Worm (Caenorhabditis elegans): ENCODE results near the gene C07B5.3.
A peak's percentile ranks its signal among the peaks of the same experiment; 100 is the strongest.

DNA sequence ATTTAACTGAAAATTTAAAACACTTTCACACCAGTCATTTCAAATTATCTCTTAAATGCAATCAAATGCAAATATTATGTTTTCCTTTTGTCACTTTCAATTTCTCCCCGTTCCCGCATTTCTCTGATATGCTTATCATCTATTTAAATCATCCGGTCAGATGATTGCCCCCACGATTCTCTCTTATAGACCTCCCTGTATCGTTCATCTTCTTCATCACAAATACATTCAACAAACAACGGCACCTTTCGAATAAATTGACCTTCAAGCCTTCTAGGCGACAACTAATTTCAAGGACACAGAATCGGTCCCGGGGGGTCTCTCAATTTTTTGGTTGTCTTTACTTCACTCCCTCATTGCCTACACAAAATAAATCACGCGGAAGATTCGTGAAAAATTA is 25.9 kb upstream of the C07B5.3 start:
- TF ChIP-seq aly-2 (tag; optimal IDR thresholded peaks at IDR 0.05), result no peak
- no peak for TF ChIP-seq skn-1 (tag; optimal IDR thresholded peaks at IDR 0.05)
- no peak for TF ChIP-seq nhr-77 (tag; optimal IDR thresholded peaks at IDR 0.05)
- TF ChIP-seq nhr-28 (tag; optimal IDR thresholded peaks at IDR 0.05), result peak; percentile 67
- TF ChIP-seq saeg-2 (GFP tag; IDR thresholded peaks at IDR 0.05), result no peak
- TF ChIP-seq unc-39 (tag; optimal IDR thresholded peaks at IDR 0.05), result no peak
- no peak for TF ChIP-seq daf-19 (GFP tag; conservative IDR thresholded peaks at IDR 0.05)
- TF ChIP-seq unc-62 (GFP tag; optimal IDR thresholded peaks at IDR 0.05 in 1 of 2), result peak in 1 of 2 experiments; percentile 91
- no peak for TF ChIP-seq unc-62 (tag; optimal IDR thresholded peaks at IDR 0.05)
